Worm (Caenorhabditis elegans) whole organism, L2 larva: ENCODE results near the gene nhr-269.

ENCODE experiments used
- F13H6.1 ChIP-seq: sonication (generic microtip); optimal IDR thresholded peaks from 2 replicates; lab custom pipeline; 2016; ENCODE audit warnings: missing genetic modification characterization, missing compliant biosample characterization
- ama-1 ChIP-seq: fragments of 150-350 bp; optimal IDR thresholded peaks from 2 replicates; lab custom pipeline; 2018; ENCODE audit warnings: inconsistent platforms
- elt-1 ChIP-seq: fragments of 150-350 bp; optimal IDR thresholded peaks from 2 replicates; lab custom pipeline; 2014; ENCODE audit warnings: missing biosample characterization, missing genetic modification characterization
- lin-13 ChIP-seq: fragments of 150-350 bp; optimal IDR thresholded peaks from 2 replicates; lab custom pipeline; 2014; ENCODE audit warnings: missing biosample characterization, missing genetic modification reagents, missing genetic modification characterization
- sma-3 ChIP-seq: sonication (generic microtip); optimal IDR thresholded peaks from 2 replicates; lab custom pipeline; 2016; ENCODE audit warnings: missing genetic modification reagents, missing genetic modification characterization, missing compliant biosample characterization

- TF ChIP-seq elt-1 (tag; lab: Kevin White, UChicago): no peak
- no peak for TF ChIP-seq sma-3
- no peak for TF ChIP-seq ama-1 (lab: Kevin White, UChicago)
- no peak for TF ChIP-seq F13H6.1 (tag; lab: Kevin White, UChicago)
- no peak for TF ChIP-seq lin-13
Measured at ce11 chrV:15323417-15323816, 46.2 kb downstream of the nhr-269 start.
